Worm (Caenorhabditis elegans) whole organism, L4/young adult: ENCODE measurements around the gene F12E12.1.

Experiments used
- W03F9.2 ChIP-seq: fragments of 150-350 bp; optimal IDR thresholded peaks from 2 replicates; lab custom pipeline; 2014; ENCODE audit warnings: missing biosample characterization, missing genetic modification characterization
- him-1 ChIP-seq: sonication (generic microtip); optimal IDR thresholded peaks from 2 replicates; lab custom pipeline; 2016; ENCODE audit warnings: missing genotype, missing genetic modification reagents, missing genetic modification characterization, missing compliant biosample characterization

- TF ChIP-seq him-1 (tag; lab: Kevin White, UChicago) (no peak), W03F9.2 (tag; lab: Kevin White, UChicago) (no peak)
Measured at ce11 chrII:3705320-3705719, 36.4 kb upstream of the F12E12.1 start, which contains the start of gene srx-108.
